Fruit fly (Drosophila melanogaster): ENCODE results near the gene CG6040.

The CG6040 gene

DNA sequence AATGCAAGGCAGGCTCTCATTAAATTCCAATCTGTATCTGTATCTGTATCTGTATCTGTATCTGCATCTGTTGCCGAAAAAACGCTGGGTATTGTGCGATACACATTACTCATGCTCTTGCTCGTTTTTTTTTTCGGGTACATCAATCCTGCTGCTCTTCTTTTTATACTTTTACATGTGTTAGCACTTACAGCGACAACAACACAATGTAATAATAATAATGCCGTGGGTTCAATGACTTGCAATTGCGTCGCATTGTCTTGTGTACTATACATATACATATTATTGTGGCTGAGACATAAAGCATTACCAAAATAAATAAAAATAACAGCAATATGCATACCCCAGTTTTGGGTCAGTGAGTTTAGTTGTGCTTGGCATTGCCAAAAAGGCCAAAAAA lies 41.9 kb upstream of the CG6040 start:
- TF ChIP-seq Mio (GFP tag; optimal IDR thresholded peaks at IDR 0.05), result no peak
- no peak for TF ChIP-seq Jra (GFP tag; optimal IDR thresholded peaks at IDR 0.05)
- TF ChIP-seq Hr83 (GFP tag; optimal IDR thresholded peaks at IDR 0.05; ENCODE audit: poor library complexity, severe bottlenecking), result no peak
- no peak for TF ChIP-seq lola (GFP tag; optimal IDR thresholded peaks at IDR 0.05)
- TF ChIP-seq sage (GFP tag; optimal IDR thresholded peaks at IDR 0.05), result no peak
- TF ChIP-seq rgr (GFP tag; optimal IDR thresholded peaks at IDR 0.05), result no peak
- no peak for TF ChIP-seq jim (GFP tag; optimal IDR thresholded peaks at IDR 0.05)
- no peak for TF ChIP-seq foxo (GFP tag; optimal IDR thresholded peaks at IDR 0.05)
- TF ChIP-seq Hr78 (GFP tag; optimal IDR thresholded peaks at IDR 0.05), result no peak
- TF ChIP-seq HLH106 (tag; optimal IDR thresholded peaks at IDR 0.05), result no peak
- no peak for TF ChIP-seq N (GFP tag; optimal IDR thresholded peaks at IDR 0.05)
- no peak for TF ChIP-seq Sp1 (GFP tag; optimal IDR thresholded peaks at IDR 0.05)

DNA sequence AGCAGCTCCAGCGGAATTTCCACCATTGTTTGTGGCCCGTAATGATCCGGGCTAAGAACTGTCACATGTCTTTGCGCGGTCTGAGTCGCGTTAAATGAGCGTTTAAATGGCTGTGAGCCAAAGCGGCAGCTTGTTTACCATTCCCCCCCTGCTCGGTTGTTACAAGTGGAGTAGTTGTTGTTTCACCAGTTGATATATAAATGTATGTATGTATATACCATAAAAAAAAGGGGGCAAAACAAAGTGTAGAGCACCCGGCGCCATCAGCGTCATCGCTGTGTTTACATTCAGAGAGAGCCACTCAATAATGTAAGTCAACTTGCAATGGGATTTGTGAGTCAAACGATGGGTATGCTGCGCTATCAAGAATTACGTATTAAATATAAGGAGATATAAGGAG lies 39.9 kb upstream of the CG6040 start:
- TF ChIP-seq h (GFP tag; optimal IDR thresholded peaks at IDR 0.05) (no peak), lola (GFP tag; optimal IDR thresholded peaks at IDR 0.05) (no peak), Mio (GFP tag; optimal IDR thresholded peaks at IDR 0.05) (no peak), woc (GFP tag; optimal IDR thresholded peaks at IDR 0.05) (no peak), CrebA (GFP tag; optimal IDR thresholded peaks at IDR 0.05; ENCODE audit: borderline replicate concordance) (no peak), brk (GFP tag; optimal IDR thresholded peaks at IDR 0.05) (no peak), fru (GFP tag; optimal IDR thresholded peaks at IDR 0.05) (no peak), CG32264 (GFP tag; optimal IDR thresholded peaks at IDR 0.05) (no peak), psq (GFP tag; optimal IDR thresholded peaks at IDR 0.05) (no peak)

DNA sequence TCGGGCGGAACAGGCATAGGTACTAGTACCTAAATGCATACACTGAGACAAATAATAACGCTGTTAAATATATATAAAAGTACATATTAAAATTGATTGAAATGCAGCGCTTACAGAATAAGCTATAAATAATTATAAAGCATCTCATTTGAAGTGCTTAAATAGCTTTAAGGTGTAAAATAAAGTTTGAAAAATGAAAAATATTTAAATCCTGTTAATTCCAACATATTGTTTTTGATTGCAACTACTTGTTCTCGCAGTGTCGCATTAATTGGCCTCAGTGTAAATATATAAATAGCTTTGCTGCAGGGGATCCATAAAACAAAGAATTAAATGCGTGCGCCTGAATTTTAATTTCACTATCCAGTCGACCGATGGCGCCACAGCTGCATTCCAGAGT lies 38.4 kb upstream of the CG6040 start:
- TF ChIP-seq Vsx2 (GFP tag; optimal IDR thresholded peaks at IDR 0.05; ENCODE audit: partially characterized antibody) (no peak), Hnf4 (GFP tag; optimal IDR thresholded peaks at IDR 0.05) (no peak), usp (GFP tag; optimal IDR thresholded peaks at IDR 0.05) (no peak)

DNA sequence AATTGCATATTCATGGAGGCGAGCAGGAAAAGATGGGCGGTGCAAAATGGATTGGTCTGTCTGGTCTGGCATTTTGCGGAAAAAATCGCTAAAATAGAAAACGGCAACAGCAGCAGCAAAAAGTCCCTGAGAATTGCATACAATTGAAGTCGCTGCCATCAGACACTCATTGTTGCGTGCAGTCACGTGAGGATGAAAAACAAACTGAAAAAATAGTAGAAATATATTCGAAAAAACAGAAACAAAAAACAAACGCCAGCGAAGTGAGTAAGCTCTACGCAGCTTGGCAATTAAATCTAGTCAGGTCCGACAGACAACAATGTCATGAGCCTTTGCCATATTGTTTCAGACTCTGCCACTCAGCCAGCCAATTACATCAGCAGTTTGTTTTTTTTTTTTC lies 37.5 kb upstream of the CG6040 start:
- no peak for TF ChIP-seq CrebA (GFP tag; optimal IDR thresholded peaks at IDR 0.05; ENCODE audit: borderline replicate concordance)
- TF ChIP-seq sv (GFP tag; optimal IDR thresholded peaks at IDR 0.05), result no peak
- no peak for TF ChIP-seq jim (GFP tag; optimal IDR thresholded peaks at IDR 0.05)
- no peak for TF ChIP-seq br (GFP tag; optimal IDR thresholded peaks at IDR 0.05)
- TF ChIP-seq Rel (GFP tag; optimal IDR thresholded peaks at IDR 0.05), result no peak
- no peak for TF ChIP-seq Rel (tag; optimal IDR thresholded peaks at IDR 0.05)
- no peak for TF ChIP-seq pan (optimal IDR thresholded peaks at IDR 0.05)
- no peak for TF ChIP-seq Dif (GFP tag; optimal IDR thresholded peaks at IDR 0.05; ENCODE audit: partially characterized antibody)
- TF ChIP-seq Jra (GFP tag; optimal IDR thresholded peaks at IDR 0.05), result no peak
- TF ChIP-seq Hr78 (GFP tag; optimal IDR thresholded peaks at IDR 0.05), result no peak
- no peak for TF ChIP-seq foxo (GFP tag; optimal IDR thresholded peaks at IDR 0.05)
- no peak for TF ChIP-seq CG32264 (GFP tag; optimal IDR thresholded peaks at IDR 0.05)
- no peak for TF ChIP-seq CG9705 (GFP tag; optimal IDR thresholded peaks at IDR 0.05)
- no peak for TF ChIP-seq dmrt93B (GFP tag; optimal IDR thresholded peaks at IDR 0.05)
- TF ChIP-seq psq (GFP tag; optimal IDR thresholded peaks at IDR 0.05), result no peak
- TF ChIP-seq usp (GFP tag; optimal IDR thresholded peaks at IDR 0.05), result no peak
- TF ChIP-seq h (GFP tag; optimal IDR thresholded peaks at IDR 0.05), result no peak
- TF ChIP-seq woc (GFP tag; optimal IDR thresholded peaks at IDR 0.05), result no peak
- TF ChIP-seq rgr (GFP tag; optimal IDR thresholded peaks at IDR 0.05), result no peak
- TF ChIP-seq dl (GFP tag; optimal IDR thresholded peaks at IDR 0.05; ENCODE audit: insufficient read depth in 1 of 2, partially characterized antibody in 2 of 2), result no peak

DNA sequence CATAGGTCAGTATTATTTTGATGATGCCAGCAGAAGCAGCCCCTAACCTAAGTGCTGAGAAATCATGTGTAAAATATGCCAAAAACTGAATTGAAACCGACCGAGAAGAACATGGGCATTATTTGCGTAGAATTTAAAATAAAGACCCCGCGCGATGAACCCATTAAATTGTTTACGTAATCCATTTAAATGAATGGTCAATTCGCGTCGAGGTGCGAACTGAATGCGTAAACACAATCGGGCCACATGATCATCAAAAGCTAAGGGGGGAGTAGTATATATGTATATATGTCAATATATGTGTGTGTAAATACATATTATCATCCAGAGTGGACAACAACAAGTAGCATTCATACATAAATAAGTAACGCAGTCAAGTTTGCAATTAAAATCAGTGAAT lies 36.6 kb upstream of the CG6040 start:
- TF ChIP-seq Vsx2 (GFP tag; optimal IDR thresholded peaks at IDR 0.05; ENCODE audit: partially characterized antibody) (no peak), rgr (GFP tag; optimal IDR thresholded peaks at IDR 0.05) (peak; percentile 2), Mio (GFP tag; optimal IDR thresholded peaks at IDR 0.05) (no peak), dsf (GFP tag; optimal IDR thresholded peaks at IDR 0.05; ENCODE audit: borderline replicate concordance) (no peak), Rel (GFP tag; optimal IDR thresholded peaks at IDR 0.05) (no peak), Rel (tag; optimal IDR thresholded peaks at IDR 0.05) (no peak), Sp1 (GFP tag; optimal IDR thresholded peaks at IDR 0.05) (no peak), Hnf4 (GFP tag; optimal IDR thresholded peaks at IDR 0.05) (peak; percentile 4), foxo (GFP tag; optimal IDR thresholded peaks at IDR 0.05) (no peak), brk (GFP tag; optimal IDR thresholded peaks at IDR 0.05) (no peak)
